Worm (Caenorhabditis elegans) whole organism, L3 larva: Measurements from ENCODE around the gene set-1.
A peak's percentile ranks its signal among the peaks of the same experiment; 100 is the strongest.

Source experiments
- R02D3.7 ChIP-seq: fragments of 150-350 bp; optimal IDR thresholded peaks from 2 replicates; lab custom pipeline; 2014; ENCODE audit warnings: missing biosample characterization, missing genetic modification characterization
- ZK546.5 ChIP-seq: sonication (generic microtip); optimal IDR thresholded peaks from 2 replicates; lab custom pipeline; 2017; ENCODE audit warnings: missing biosample characterization, missing genetic modification characterization
- aly-2 ChIP-seq: fragments of 150-350 bp; optimal IDR thresholded peaks from 2 replicates; lab custom pipeline; 2014; ENCODE audit warnings: missing biosample characterization, missing genetic modification characterization
- ama-1 ChIP-seq: fragments of 150-350 bp; optimal IDR thresholded peaks from 2 replicates; lab custom pipeline; 2018
- ceh-28 ChIP-seq: fragments of 150-350 bp; optimal IDR thresholded peaks from 2 replicates; lab custom pipeline; 2014; ENCODE audit warnings: missing biosample characterization, missing genetic modification reagents, missing genetic modification characterization
- ceh-82 ChIP-seq: fragments of 150-350 bp; optimal IDR thresholded peaks from 2 replicates; lab custom pipeline; 2014; ENCODE audit warnings: missing biosample characterization, missing genetic modification characterization
- ceh-9 ChIP-seq: sonication (generic microtip); optimal IDR thresholded peaks from 2 replicates; lab custom pipeline; 2018; ENCODE audit warnings: missing biosample characterization, missing genetic modification characterization
- daf-12 ChIP-seq: fragments of 150-350 bp; optimal IDR thresholded peaks from 2 replicates; lab custom pipeline; 2014; ENCODE audit warnings: missing biosample characterization, missing genetic modification reagents, missing genetic modification characterization
- egl-27 ChIP-seq: sonication (generic microtip); optimal IDR thresholded peaks from 4 replicates; lab custom pipeline; 2017; ENCODE audit warnings: missing biosample characterization, missing genetic modification reagents, missing genetic modification characterization
- elt-1 ChIP-seq: fragments of 150-350 bp; optimal IDR thresholded peaks from 2 replicates; lab custom pipeline; 2014; ENCODE audit warnings: missing biosample characterization, missing genetic modification characterization
- elt-2 ChIP-seq: sonication (generic microtip); optimal IDR thresholded peaks from 2 replicates; lab custom pipeline; 2016; ENCODE audit warnings: missing genetic modification reagents, mild to moderate bottlenecking, missing genetic modification characterization, missing compliant biosample characterization
- elt-3 ChIP-seq, 3 experiments: fragments of 150-350 bp in 1 of 3; sonication (generic microtip) in 2 of 3; optimal IDR thresholded peaks; 2 replicates in 2 of 3; 4 replicates in 1 of 3; lab custom pipeline; 2014 to 2017; ENCODE audit warnings: missing biosample characterization in 3 of 3, missing genetic modification characterization in 3 of 3
- eor-1 ChIP-seq, 2 experiments: fragments of 150-350 bp; optimal IDR thresholded peaks; 2 replicates each; lab custom pipeline; 2014 to 2018; ENCODE audit warnings: missing biosample characterization in 2 of 2, missing genetic modification characterization in 2 of 2
- fkh-2 ChIP-seq: fragments of 150-350 bp; optimal IDR thresholded peaks from 2 replicates; lab custom pipeline; 2014; ENCODE audit warnings: missing biosample characterization, missing genetic modification reagents, missing genetic modification characterization
- jun-1 ChIP-seq: fragments of 150-350 bp; optimal IDR thresholded peaks from 2 replicates; lab custom pipeline; 2014; ENCODE audit warnings: missing biosample characterization, missing genetic modification reagents, missing genetic modification characterization
- lin-15B ChIP-seq: fragments of 150-350 bp; optimal IDR thresholded peaks from 2 replicates; lab custom pipeline; 2014; ENCODE audit warnings: missing biosample characterization, missing genetic modification characterization
- lin-39 ChIP-seq: fragments of 150-350 bp; optimal IDR thresholded peaks from 2 replicates; lab custom pipeline; 2018; ENCODE audit warnings: missing biosample characterization, missing genetic modification reagents, missing genetic modification characterization
- lsy-12 ChIP-seq: sonication (generic microtip); optimal IDR thresholded peaks from 2 replicates; lab custom pipeline; 2016; ENCODE audit warnings: mild to moderate bottlenecking, missing genetic modification characterization, missing compliant biosample characterization
- mdl-1 ChIP-seq: fragments of 150-350 bp; optimal IDR thresholded peaks from 2 replicates; lab custom pipeline; 2014; ENCODE audit warnings: missing biosample characterization, missing genetic modification characterization
- nfya-1 ChIP-seq: sonication (generic microtip); optimal IDR thresholded peaks from 2 replicates; lab custom pipeline; 2017; ENCODE audit warnings: missing genetic modification characterization, mild to moderate bottlenecking, missing compliant biosample characterization, antibody characterized with exemption, moderate library complexity; ENCODE audit not compliant: insufficient read depth
- nhr-11 ChIP-seq: fragments of 150-350 bp; optimal IDR thresholded peaks from 2 replicates; lab custom pipeline; 2014; ENCODE audit warnings: missing biosample characterization, missing genetic modification characterization
- nhr-23 ChIP-seq: fragments of 150-350 bp; optimal IDR thresholded peaks from 2 replicates; lab custom pipeline; 2014; ENCODE audit warnings: missing biosample characterization, missing genetic modification reagents, missing genetic modification characterization
- nhr-25 ChIP-seq: sonication (generic microtip); optimal IDR thresholded peaks from 2 replicates; lab custom pipeline; 2017; ENCODE audit warnings: missing biosample characterization, missing genetic modification characterization
- nhr-28 ChIP-seq: fragments of 150-350 bp; optimal IDR thresholded peaks from 2 replicates; lab custom pipeline; 2014; ENCODE audit warnings: missing biosample characterization, missing genetic modification characterization
- nhr-43 ChIP-seq: sonication (generic microtip); optimal IDR thresholded peaks from 2 replicates; lab custom pipeline; 2016; ENCODE audit warnings: mild to moderate bottlenecking, missing genetic modification characterization, missing compliant biosample characterization; ENCODE audit not compliant: poor library complexity, severe bottlenecking
- nhr-67 ChIP-seq: fragments of 150-350 bp; optimal IDR thresholded peaks from 2 replicates; lab custom pipeline; 2014; ENCODE audit warnings: missing biosample characterization, missing genetic modification characterization
- nhr-76 ChIP-seq: fragments of 150-350 bp; sonication (generic microtip); optimal IDR thresholded peaks from 5 replicates; lab custom pipeline; 2014; ENCODE audit warnings: missing biosample characterization, missing genetic modification characterization
- nhr-77 ChIP-seq: fragments of 150-350 bp; optimal IDR thresholded peaks from 2 replicates; lab custom pipeline; 2014; ENCODE audit warnings: missing biosample characterization, missing genetic modification characterization
- pha-4 ChIP-seq: fragments of 150-350 bp; optimal IDR thresholded peaks from 2 replicates; lab custom pipeline; 2014; ENCODE audit warnings: missing biosample characterization, missing genetic modification reagents, missing genetic modification characterization
- pqm-1 ChIP-seq: fragments of 150-350 bp; optimal IDR thresholded peaks from 2 replicates; lab custom pipeline; 2017; ENCODE audit warnings: missing biosample characterization, missing genetic modification characterization, inconsistent platforms
- sea-2 ChIP-seq: fragments of 150-350 bp; sonication (generic microtip); optimal IDR thresholded peaks from 4 replicates; lab custom pipeline; 2014; ENCODE audit warnings: missing biosample characterization, missing genetic modification reagents, missing genetic modification characterization
- skn-1 ChIP-seq: fragments of 150-350 bp; optimal IDR thresholded peaks from 2 replicates; lab custom pipeline; 2014; ENCODE audit warnings: missing biosample characterization, missing genetic modification characterization
- tbx-2 ChIP-seq: sonication (generic microtip); optimal IDR thresholded peaks from 2 replicates; lab custom pipeline; 2016; ENCODE audit warnings: mild to moderate bottlenecking, missing genetic modification characterization, missing compliant biosample characterization
- unc-39 ChIP-seq: sonication (generic microtip); optimal IDR thresholded peaks from 4 replicates; lab custom pipeline; 2017; ENCODE audit warnings: missing biosample characterization, missing genetic modification characterization
- zag-1 ChIP-seq: fragments of 150-350 bp; optimal IDR thresholded peaks from 2 replicates; lab custom pipeline; 2014; ENCODE audit warnings: missing biosample characterization, missing genetic modification characterization
- ztf-11 ChIP-seq: fragments of 150-350 bp; optimal IDR thresholded peaks from 2 replicates; lab custom pipeline; 2014; ENCODE audit warnings: missing biosample characterization, missing genetic modification characterization

The set-1 gene

DNA sequence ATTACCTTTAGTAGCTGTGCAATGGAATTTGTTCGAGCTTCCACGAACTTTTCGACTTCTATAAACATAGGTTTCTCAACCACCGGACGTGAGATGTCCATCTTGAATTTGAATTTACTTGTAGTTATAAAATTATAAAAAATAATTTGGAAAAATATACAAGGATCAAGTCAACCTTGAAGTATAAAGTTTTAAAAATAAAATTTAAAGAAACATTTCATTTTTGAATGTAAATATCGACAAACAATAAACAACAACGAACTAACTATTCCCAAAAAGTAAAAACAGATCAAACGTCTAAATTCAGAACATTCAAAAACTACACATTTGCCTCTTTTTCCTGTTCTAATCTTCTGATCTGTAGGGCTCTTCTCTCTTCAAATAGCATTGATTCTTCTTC, 21.3 kb downstream of the set-1 start, which contains the start of gene popl-1:
Gene popl-1, minus strand, starts transcription at position 101 of the 400 bp plus-strand sequence.
- TF ChIP-seq lin-39 (tag; lab: Kevin White, UChicago), result no peak

DNA sequence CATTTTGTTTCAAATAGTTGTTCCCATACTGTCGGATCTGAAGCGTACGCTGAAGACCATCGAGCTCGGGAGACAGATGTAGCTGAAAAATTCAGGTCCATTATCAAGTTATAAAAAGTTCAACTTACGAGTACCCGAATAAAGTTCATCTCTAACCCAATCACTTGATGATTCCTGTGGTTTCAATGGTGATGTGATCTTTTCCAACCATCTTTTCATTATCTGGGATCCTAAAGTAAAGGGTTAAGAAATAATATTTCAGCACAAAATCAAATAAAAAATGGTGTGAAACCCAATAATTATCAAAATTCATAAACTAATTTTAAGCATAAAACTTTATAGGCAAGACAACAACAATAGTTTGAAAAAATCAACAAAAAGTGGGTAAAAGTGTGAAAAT, 25.0 kb downstream of the set-1 start, which contains the start of gene C05D11.8:
Gene C05D11.8, minus strand, starts transcription at position 101 of the 400 bp plus-strand sequence.
- TF ChIP-seq ceh-82 (tag; lab: Kevin White, UChicago) (no peak), unc-39 (tag; lab: Kevin White, UChicago) (no peak), elt-1 (tag; lab: Kevin White, UChicago) (no peak), nhr-67 (no peak), pha-4 (tag; lab: Kevin White, UChicago) (no peak), ama-1 (lab: Kevin White, UChicago) (no peak), skn-1 (tag; lab: Kevin White, UChicago) (no peak), nhr-28 (tag; lab: Kevin White, UChicago) (no peak), ztf-11 (tag; lab: Kevin White, UChicago) (no peak), ZK546.5 (tag; lab: Kevin White, UChicago) (no peak), elt-3 (tag; optimal IDR thresholded peaks at IDR 0.05; lab: Kevin White, UChicago) (no peak), aly-2 (no peak), ceh-28 (tag; lab: Kevin White, UChicago) (no peak), lin-15B (tag; lab: Kevin White, UChicago) (no peak), nhr-25 (tag; lab: Kevin White, UChicago) (no peak), ceh-9 (tag; lab: Kevin White, UChicago) (no peak), lsy-12 (tag; lab: Kevin White, UChicago) (no peak), nhr-23 (tag; lab: Kevin White, UChicago) (no peak), elt-2 (no peak), tbx-2 (tag; lab: Kevin White, UChicago) (no peak)

DNA sequence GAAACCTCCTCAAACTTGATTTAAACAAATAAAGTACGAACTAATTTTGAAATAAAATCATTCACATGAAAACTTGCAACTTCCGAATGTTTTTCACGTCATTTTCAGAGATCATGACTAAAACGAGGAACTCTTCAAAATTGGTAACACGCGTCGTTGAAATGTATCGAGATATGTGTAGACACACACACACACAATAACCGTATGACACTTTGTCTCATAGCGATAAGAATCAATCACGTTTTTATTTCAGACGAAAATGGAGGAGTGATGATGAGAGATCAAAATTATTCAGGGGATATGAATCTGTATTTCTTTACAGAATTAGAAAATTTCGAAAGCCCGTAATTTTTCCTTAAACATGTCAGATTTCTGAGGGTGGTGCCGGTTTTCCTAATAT, 29.5 kb downstream of the set-1 start:
- TF ChIP-seq lsy-12 (tag; lab: Kevin White, UChicago), result peak; percentile 2
- TF ChIP-seq ceh-28 (tag; lab: Kevin White, UChicago), result no peak
- peak; percentile 85 for TF ChIP-seq pqm-1 (tag; lab: Kevin White, UChicago)
- TF ChIP-seq sea-2 (GFP tag; lab: Kevin White, UChicago), result no peak
- no peak for TF ChIP-seq fkh-2 (tag; lab: Kevin White, UChicago)
- TF ChIP-seq nhr-11 (tag; lab: Kevin White, UChicago), result no peak
- TF ChIP-seq pha-4 (tag; lab: Kevin White, UChicago), result no peak
- TF ChIP-seq unc-39 (tag; lab: Kevin White, UChicago), result no peak
- TF ChIP-seq nhr-76 (tag; lab: Kevin White, UChicago), result no peak
- TF ChIP-seq R02D3.7 (tag; lab: Kevin White, UChicago), result no peak
- TF ChIP-seq elt-2, result peak; percentile 34
- TF ChIP-seq eor-1 (tag; optimal IDR thresholded peaks at IDR 0.05; lab: Kevin White, UChicago), result no peak
- no peak for TF ChIP-seq lin-15B (tag; lab: Kevin White, UChicago)
- TF ChIP-seq ceh-82 (tag; lab: Kevin White, UChicago), result no peak
- TF ChIP-seq jun-1 (tag; lab: Kevin White, UChicago), result peak; percentile 10
- no peak for TF ChIP-seq daf-12 (tag; lab: Kevin White, UChicago)
- TF ChIP-seq elt-3 (tag; optimal IDR thresholded peaks at IDR 0.05; lab: Kevin White, UChicago), result no peak
- no peak for TF ChIP-seq ZK546.5 (tag; lab: Kevin White, UChicago)
- TF ChIP-seq ama-1 (lab: Kevin White, UChicago), result no peak
- TF ChIP-seq tbx-2 (tag; lab: Kevin White, UChicago), result no peak
- TF ChIP-seq zag-1 (tag; lab: Kevin White, UChicago), result no peak
- TF ChIP-seq nhr-43 (tag; lab: Kevin White, UChicago), result no peak
- no peak for TF ChIP-seq nhr-77 (tag; lab: Kevin White, UChicago)
- no peak for TF ChIP-seq ceh-9 (tag; lab: Kevin White, UChicago)
- TF ChIP-seq nfya-1 (tag; lab: Kevin White, UChicago), result no peak
- TF ChIP-seq elt-1 (tag; lab: Kevin White, UChicago), result peak; percentile 14

DNA sequence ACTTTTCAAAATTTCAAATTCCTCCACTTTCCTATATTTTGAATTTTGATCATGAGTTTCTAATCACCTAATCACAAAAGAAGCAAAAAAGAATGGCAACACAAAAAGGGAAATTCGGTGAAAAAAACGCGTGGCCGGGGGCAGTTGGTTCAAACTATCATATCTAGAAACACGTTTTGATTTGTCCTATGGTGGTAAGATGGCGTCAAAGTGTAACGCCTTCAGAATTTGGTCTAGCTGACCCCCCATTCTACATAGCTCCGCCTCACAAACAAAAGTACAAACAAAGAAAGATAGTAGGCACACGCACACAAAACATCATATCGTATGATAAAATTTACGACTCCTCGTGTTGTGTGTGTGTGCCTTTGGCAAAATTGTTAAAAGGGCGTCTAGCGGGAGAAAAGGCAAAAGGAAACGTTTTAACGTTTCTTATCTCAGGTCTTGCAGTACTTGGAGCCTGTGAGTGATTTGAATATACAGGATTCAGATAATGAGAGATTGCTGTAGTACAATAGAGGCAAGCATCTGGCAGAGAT, 30.1 kb downstream of the set-1 start:
- TF ChIP-seq elt-2, result peak; percentile 91
- TF ChIP-seq egl-27 (tag; lab: Kevin White, UChicago), result no peak
- TF ChIP-seq pqm-1 (tag; lab: Kevin White, UChicago), result peak; percentile 89
- TF ChIP-seq nhr-43 (tag; lab: Kevin White, UChicago), result peak; percentile 72
- TF ChIP-seq nhr-23 (tag; lab: Kevin White, UChicago), result no peak
- peak in 1 of 3 experiments; percentile 3 for TF ChIP-seq elt-3 (tag; optimal IDR thresholded peaks at IDR 0.05; lab: Kevin White, UChicago)
- peak; percentile 19 for TF ChIP-seq pha-4 (tag; lab: Kevin White, UChicago)
- peak; percentile 47 for TF ChIP-seq mdl-1 (tag; lab: Kevin White, UChicago)
- TF ChIP-seq nhr-76 (tag; lab: Kevin White, UChicago), result no peak
